Worm (Caenorhabditis elegans) whole organism, L3 larva: ENCODE data around the gene nep-17.

Experiments used
- ceh-28 ChIP-seq: fragments of 150-350 bp; optimal IDR thresholded peaks from 2 replicates; lab custom pipeline; 2014; ENCODE audit warnings: missing biosample characterization, missing genetic modification reagents, missing genetic modification characterization
- mdl-1 ChIP-seq: fragments of 150-350 bp; optimal IDR thresholded peaks from 2 replicates; lab custom pipeline; 2014; ENCODE audit warnings: missing biosample characterization, missing genetic modification characterization
- nhr-12 ChIP-seq: fragments of 150-350 bp; optimal IDR thresholded peaks from 2 replicates; lab custom pipeline; 2014; ENCODE audit warnings: missing biosample characterization, missing genetic modification characterization
- nhr-76 ChIP-seq: fragments of 150-350 bp; sonication (generic microtip); optimal IDR thresholded peaks from 5 replicates; lab custom pipeline; 2014; ENCODE audit warnings: missing biosample characterization, missing genetic modification characterization
- sea-2 ChIP-seq: fragments of 150-350 bp; sonication (generic microtip); optimal IDR thresholded peaks from 4 replicates; lab custom pipeline; 2014; ENCODE audit warnings: missing biosample characterization, missing genetic modification reagents, missing genetic modification characterization

Gene nep-17

ce11 chrII:13547545-13547944 is 39.9 kb downstream of the nep-17 start, which contains the start of gene ddl-2:
TSS of gene ddl-2 (minus strand) at chrII:13547645.
- no peak for TF ChIP-seq nhr-76 (tag; lab: Kevin White, UChicago)
- no peak for TF ChIP-seq sea-2 (GFP tag; lab: Kevin White, UChicago)
- TF ChIP-seq, all 47 proteins: peak for 0

DNA sequence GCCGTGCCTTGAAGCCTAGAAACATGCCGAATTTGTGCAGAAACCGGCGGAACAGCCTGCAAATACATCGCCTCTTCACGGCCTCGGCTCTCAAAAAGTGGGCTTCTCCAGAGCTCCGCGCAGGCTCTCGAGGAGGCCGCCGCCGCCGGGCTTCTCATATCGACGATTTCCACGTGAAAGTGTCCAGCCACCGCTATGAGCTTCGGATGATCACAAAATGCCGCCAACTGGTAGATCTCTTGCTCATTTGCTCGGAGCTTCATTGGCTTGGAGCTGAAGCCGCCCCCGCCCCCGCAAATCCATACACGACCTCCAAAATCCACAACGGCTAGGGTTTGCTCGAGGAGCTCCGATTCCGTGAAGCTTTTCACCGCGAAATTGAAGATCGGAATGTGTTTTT is 52.9 kb downstream of the nep-17 start:
- no peak for TF ChIP-seq mdl-1
- TF ChIP-seq ceh-28 (tag; lab: Kevin White, UChicago) = no peak
- no peak for TF ChIP-seq nhr-12 (tag; lab: Kevin White, UChicago)
